Fruit fly (Drosophila melanogaster) Kc167 (cell line): Measurements from ENCODE around the gene CG14205.

Experiments used
- Myc ChIP-seq: fragments of >200 bp; optimal IDR thresholded peaks from 2 replicates; lab custom pipeline; 2017; ENCODE audit warnings: missing external identifiers
- Sin3A ChIP-seq: fragments of >200 bp; optimal IDR thresholded peaks from 2 replicates; lab custom pipeline; 2018; ENCODE audit warnings: missing external identifiers
- h ChIP-seq: fragments of >200 bp; optimal IDR thresholded peaks from 3 replicates; lab custom pipeline; 2018; ENCODE audit warnings: missing external identifiers
- insv ChIP-seq: fragments of >200 bp; optimal IDR thresholded peaks from 3 replicates; lab custom pipeline; 2018; ENCODE audit warnings: missing external identifiers
- psq ChIP-seq: fragments of >200 bp; optimal IDR thresholded peaks from 2 replicates; lab custom pipeline; 2017; ENCODE audit warnings: missing external identifiers
- ttk ChIP-seq: sonication (Bioruptor generic); optimal IDR thresholded peaks from 2 replicates; lab custom pipeline; 2017; ENCODE audit warnings: missing external identifiers

- TF ChIP-seq ttk (lab: Kevin White, UChicago) (no peak), psq (no peak), h (no peak), insv (lab: Kevin White, UChicago) (no peak), Sin3A (lab: Kevin White, UChicago) (no peak), Myc (no peak)
Observed at dm6 chrX:19605915-19606314, 13.5 kb downstream of the CG14205 start.
